Fruit fly (Drosophila melanogaster): ENCODE measurements around the gene CG6592.

CG6592 gene

dm6 chr3L:6071454-6072189 is 12.2 kb downstream of the CG6592 start, which contains the start of gene CG6602 (continued):
- TF ChIP-seq cwo (GFP tag; optimal IDR thresholded peaks at IDR 0.05) = no peak
- TF ChIP-seq CG31224 (GFP tag; IDR thresholded peaks at IDR 0.05) = peak; percentile 73
- TF ChIP-seq B-H1 (GFP tag; IDR thresholded peaks at IDR 0.05) = peak; percentile 65
- no peak for TF ChIP-seq CG7745 (tag; optimal IDR thresholded peaks at IDR 0.05)
- TF ChIP-seq Camta (GFP tag; optimal IDR thresholded peaks at IDR 0.05) = peak; percentile 60
- TF ChIP-seq yki (optimal IDR thresholded peaks at IDR 0.05) = no peak
- peak; percentile 51 for TF ChIP-seq ash1 (GFP tag; optimal IDR thresholded peaks at IDR 0.05)
- peak; percentile 34 for TF ChIP-seq CG15696 (tag; optimal IDR thresholded peaks at IDR 0.05)
- peak; percentile 14 for TF ChIP-seq CG13624 (GFP tag; optimal IDR thresholded peaks at IDR 0.05)
- TF ChIP-seq CG14050 (GFP tag; IDR thresholded peaks at IDR 0.05) = peak; percentile 66
- peak; percentile 82 for TF ChIP-seq CG15514 (GFP tag; optimal IDR thresholded peaks at IDR 0.05)
- TF ChIP-seq CG11504 (tag; optimal IDR thresholded peaks at IDR 0.05) = peak; percentile 76
- TF ChIP-seq CG4707 (GFP tag; optimal IDR thresholded peaks at IDR 0.05) = peak; percentile 28
- TF ChIP-seq her (GFP tag; optimal IDR thresholded peaks at IDR 0.05) = no peak
- TF ChIP-seq fd3F (GFP tag; optimal IDR thresholded peaks at IDR 0.05) = peak; percentile 55
- TF ChIP-seq Hmr (GFP tag; optimal IDR thresholded peaks at IDR 0.05) = peak; percentile 82
- TF ChIP-seq Ravus (GFP tag; IDR thresholded peaks at IDR 0.05) = peak; percentile 18; the same call in 1 of the 2 replicates
- peak; percentile 39 for TF ChIP-seq CG18476 (GFP tag; optimal IDR thresholded peaks at IDR 0.05)
- peak; percentile 32 for TF ChIP-seq Dad (GFP tag; optimal IDR thresholded peaks at IDR 0.05)
- TF ChIP-seq CG2199 (GFP tag; IDR thresholded peaks at IDR 0.05) = peak; percentile 57; the same call in 2 of the 3 replicates
- TF ChIP-seq Vsx1 (GFP tag; optimal IDR thresholded peaks at IDR 0.05) = peak; percentile 63
- no peak for TF ChIP-seq hth (optimal IDR thresholded peaks at IDR 0.05)
- TF ChIP-seq row (GFP tag; IDR thresholded peaks at IDR 0.05) = 0 out of 3 replicates have a peak, but pooled peaks have one; percentile 18
- peak; percentile 50 for TF ChIP-seq Max (GFP tag; optimal IDR thresholded peaks at IDR 0.05)
- peak; percentile 62; the same call in 1 of the 2 replicates for TF ChIP-seq Ada2b (GFP tag; IDR thresholded peaks at IDR 0.05)
- peak; percentile 64 for TF ChIP-seq CG14667 (GFP tag; IDR thresholded peaks at IDR 0.05)
- TF ChIP-seq CG1529 (GFP tag; optimal IDR thresholded peaks at IDR 0.05) = peak; percentile 28
- peak; percentile 70 for TF ChIP-seq mirr (GFP tag; optimal IDR thresholded peaks at IDR 0.05)
- peak; percentile 49 for TF ChIP-seq gem (tag; optimal IDR thresholded peaks at IDR 0.05)
- TF ChIP-seq gce (GFP tag; IDR thresholded peaks at IDR 0.05) = peak; percentile 50; the same call in 1 of the 3 replicates
- peak; percentile 77 for TF ChIP-seq CG4328 (GFP tag; optimal IDR thresholded peaks at IDR 0.05)
- peak; percentile 87 for TF ChIP-seq CG11085 (GFP tag; IDR thresholded peaks at IDR 0.05)
- peak; percentile 42; the same call in 1 of the 3 replicates for TF ChIP-seq C15 (GFP tag; IDR thresholded peaks at IDR 0.05)
- TF ChIP-seq Aef1 (GFP tag; IDR thresholded peaks at IDR 0.05) = peak; percentile 69; the same call in 2 of the 3 replicates
- TF ChIP-seq CG18262 (tag; optimal IDR thresholded peaks at IDR 0.05) = peak; percentile 53
- TF ChIP-seq z (GFP tag; IDR thresholded peaks at IDR 0.05) = no peak
- peak; percentile 58 for TF ChIP-seq CG9932 (GFP tag; IDR thresholded peaks at IDR 0.05)
- TF ChIP-seq sc (optimal IDR thresholded peaks at IDR 0.05) = no peak
- TF ChIP-seq sc (GFP tag; optimal IDR thresholded peaks at IDR 0.05) = peak; percentile 55
- peak; percentile 38 for TF ChIP-seq gsb-n (tag; optimal IDR thresholded peaks at IDR 0.05)
- no peak; the same call in 2 of the 3 replicates for TF ChIP-seq CG11560 (tag; IDR thresholded peaks at IDR 0.05)
- peak; percentile 61 for TF ChIP-seq nmo (GFP tag; optimal IDR thresholded peaks at IDR 0.05)
- TF ChIP-seq CG3995 (GFP tag; optimal IDR thresholded peaks at IDR 0.05) = peak; percentile 38
- no peak for TF ChIP-seq br (optimal IDR thresholded peaks at IDR 0.05)
- TF ChIP-seq ac (GFP tag; optimal IDR thresholded peaks at IDR 0.05) = peak; percentile 45
- peak; percentile 47 for TF ChIP-seq CHES-1-like (GFP tag; optimal IDR thresholded peaks at IDR 0.05)
- TF ChIP-seq Antp (GFP tag; optimal IDR thresholded peaks at IDR 0.05) = peak; percentile 10
- peak; percentile 73 for TF ChIP-seq CG18619 (GFP tag; optimal IDR thresholded peaks at IDR 0.05)
- peak; percentile 76; the same call in 2 of the 3 replicates for TF ChIP-seq dysf (GFP tag; IDR thresholded peaks at IDR 0.05)
- no peak for TF ChIP-seq CG10462 (GFP tag; optimal IDR thresholded peaks at IDR 0.05)
- peak; percentile 7; the same call in 1 of the 2 replicates for TF ChIP-seq CG17612 (GFP tag; IDR thresholded peaks at IDR 0.05)

All from whole organism, embryonic.